Worm (Caenorhabditis elegans): Measurements from ENCODE around the gene Y57A10A.29.
A peak's percentile ranks its signal among the peaks of the same experiment; 100 is the strongest.

The Y57A10A.29 gene

ce11 chrII:12262567-12262966, 16.8 kb upstream of the Y57A10A.29 start:
- TF ChIP-seq dmd-4 (tag; optimal IDR thresholded peaks at IDR 0.05; ENCODE audit: borderline replicate concordance) (no peak), zip-5 (tag; optimal IDR thresholded peaks at IDR 0.05) (no peak), C08G9.2 (tag; optimal IDR thresholded peaks at IDR 0.05) (no peak), elt-4 (tag; optimal IDR thresholded peaks at IDR 0.05) (no peak), rnt-1 (tag; optimal IDR thresholded peaks at IDR 0.05) (peak; percentile 38), unc-86 (tag; optimal IDR thresholded peaks at IDR 0.05) (no peak), C38D4.7 (GFP tag; optimal IDR thresholded peaks at IDR 0.05) (no peak), nfya-1 (tag; optimal IDR thresholded peaks at IDR 0.05) (no peak), pax-1 (tag; optimal IDR thresholded peaks at IDR 0.05) (peak; percentile 20), ceh-14 (tag; optimal IDR thresholded peaks at IDR 0.05) (no peak), K09A11.1 (tag; optimal IDR thresholded peaks at IDR 0.05; ENCODE audit: insufficient read depth) (no peak), Y22D7AL.16 (tag; optimal IDR thresholded peaks at IDR 0.05) (no peak), ceh-18 (tag; optimal IDR thresholded peaks at IDR 0.05) (no peak), lin-11 (tag; optimal IDR thresholded peaks at IDR 0.05) (no peak), fax-1 (tag; optimal IDR thresholded peaks at IDR 0.05) (no peak), K02D7.2 (tag; optimal IDR thresholded peaks at IDR 0.05) (no peak), dve-1 (tag; optimal IDR thresholded peaks at IDR 0.05) (no peak), unc-55 (GFP tag; optimal IDR thresholded peaks at IDR 0.05) (peak; percentile 31), mec-3 (tag; optimal IDR thresholded peaks at IDR 0.05; ENCODE audit: borderline replicate concordance) (no peak), ceh-34 (tag; optimal IDR thresholded peaks at IDR 0.05) (no peak), ceh-30 (tag; optimal IDR thresholded peaks at IDR 0.05) (no peak), nhr-232 (tag; optimal IDR thresholded peaks at IDR 0.05) (no peak), ref-2 (tag; optimal IDR thresholded peaks at IDR 0.05) (peak; percentile 3), hlh-30 (tag; optimal IDR thresholded peaks at IDR 0.05; ENCODE audit: insufficient read depth) (no peak), ama-1 (optimal IDR thresholded peaks at IDR 0.05) (no peak), fkh-6 (tag; optimal IDR thresholded peaks at IDR 0.05) (no peak), tbx-2 (tag; optimal IDR thresholded peaks at IDR 0.05) (peak; percentile 14), tbx-7 (tag; optimal IDR thresholded peaks at IDR 0.05) (no peak), pat-9 (tag; optimal IDR thresholded peaks at IDR 0.05) (no peak)

DNA sequence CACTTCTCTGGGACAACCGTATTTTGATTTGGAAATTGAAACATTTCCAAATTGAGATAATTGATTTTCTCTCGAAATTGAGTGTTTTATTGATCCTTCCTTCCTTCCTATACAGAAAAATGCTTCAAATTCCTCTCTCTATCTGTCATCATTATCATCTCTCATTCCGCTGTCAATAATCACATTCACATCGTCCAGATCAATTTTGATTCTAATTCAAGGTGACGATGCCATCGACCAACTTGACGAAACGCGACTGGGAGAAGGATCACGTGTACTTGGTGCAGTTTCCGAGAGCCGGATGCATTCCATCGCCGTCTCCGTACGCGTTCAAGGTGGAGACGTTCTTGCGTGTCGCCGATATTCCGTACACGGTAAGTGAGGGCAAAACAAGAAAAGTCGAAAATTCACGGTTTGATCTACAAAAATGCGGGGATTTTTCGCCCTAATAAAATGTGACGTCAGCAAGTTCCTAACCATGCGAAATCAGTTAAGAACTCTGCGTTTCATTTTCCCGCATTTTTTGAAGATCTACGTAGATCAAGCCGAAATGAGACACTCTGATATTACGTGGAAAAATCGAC, 15.3 kb upstream of the Y57A10A.29 start, which contains the start of gene faxc-1:
Gene faxc-1, plus strand, starts transcription at position 222 of the 584 bp plus-strand sequence.
- TF ChIP-seq unc-55 (GFP tag; optimal IDR thresholded peaks at IDR 0.05) (peak; percentile 29), fkh-10 (GFP tag; optimal IDR thresholded peaks at IDR 0.05) (no peak), elt-4 (tag; optimal IDR thresholded peaks at IDR 0.05) (no peak), pqm-1 (tag; optimal IDR thresholded peaks at IDR 0.05) (no peak), eyg-1 (tag; optimal IDR thresholded peaks at IDR 0.05) (no peak), ahr-1 (tag; optimal IDR thresholded peaks at IDR 0.05) (no peak)

- TF ChIP-seq unc-42 (tag; optimal IDR thresholded peaks at IDR 0.05) (no peak), unc-55 (GFP tag; optimal IDR thresholded peaks at IDR 0.05) (no peak), Y22D7AL.16 (tag; optimal IDR thresholded peaks at IDR 0.05) (no peak), fkh-10 (GFP tag; optimal IDR thresholded peaks at IDR 0.05) (no peak), pha-4 (tag; optimal IDR thresholded peaks at IDR 0.05) (no peak), dmd-4 (tag; optimal IDR thresholded peaks at IDR 0.05; ENCODE audit: borderline replicate concordance) (no peak), ama-1 (optimal IDR thresholded peaks at IDR 0.05) (no peak), ttx-3 (tag; optimal IDR thresholded peaks at IDR 0.05) (no peak), F13H6.1 (tag; optimal IDR thresholded peaks at IDR 0.05) (no peak)
These were observed 14.5 kb upstream of the Y57A10A.29 start for ce11 chrII:12264847-12265246.

ce11 chrII:12266145-12266544, 13.2 kb upstream of the Y57A10A.29 start, which contains the start of gene tric-1B.1:
Gene tric-1B.1, minus strand, starts transcription at chrII:12266245.
- no peak for TF ChIP-seq ama-1 (optimal IDR thresholded peaks at IDR 0.05)
- TF ChIP-seq elt-4 (tag; optimal IDR thresholded peaks at IDR 0.05), result no peak
- no peak for TF ChIP-seq ceh-45 (GFP tag; IDR thresholded peaks at IDR 0.05)
- no peak for TF ChIP-seq Y22D7AL.16 (tag; optimal IDR thresholded peaks at IDR 0.05)
- TF ChIP-seq ceh-34 (tag; optimal IDR thresholded peaks at IDR 0.05), result no peak
- TF ChIP-seq T23F11.4 (GFP tag; optimal IDR thresholded peaks at IDR 0.05), result no peak
- TF ChIP-seq dve-1 (tag; optimal IDR thresholded peaks at IDR 0.05), result no peak
- TF ChIP-seq rnt-1 (tag; optimal IDR thresholded peaks at IDR 0.05), result no peak
- TF ChIP-seq hlh-15 (tag; optimal IDR thresholded peaks at IDR 0.05), result no peak
- no peak for TF ChIP-seq tbx-7 (tag; optimal IDR thresholded peaks at IDR 0.05)
- no peak for TF ChIP-seq ceh-24 (tag; optimal IDR thresholded peaks at IDR 0.05)
- no peak for TF ChIP-seq pqm-1 (tag; optimal IDR thresholded peaks at IDR 0.05)
- TF ChIP-seq pat-9 (tag; optimal IDR thresholded peaks at IDR 0.05), result no peak
- no peak for TF ChIP-seq ztf-16 (tag; optimal IDR thresholded peaks at IDR 0.05)
- TF ChIP-seq hlh-6 (tag; optimal IDR thresholded peaks at IDR 0.05), result no peak
- TF ChIP-seq unc-86 (tag; optimal IDR thresholded peaks at IDR 0.05), result no peak
- TF ChIP-seq pha-4 (tag; optimal IDR thresholded peaks at IDR 0.05), result no peak
- TF ChIP-seq sox-2 (GFP tag; IDR thresholded peaks at IDR 0.05), result no peak
- no peak for TF ChIP-seq lim-6 (tag; optimal IDR thresholded peaks at IDR 0.05)
- TF ChIP-seq fkh-6 (tag; optimal IDR thresholded peaks at IDR 0.05), result no peak

Data from whole organism, late embryonic.